Fruit fly (Drosophila melanogaster) whole organism, adult: ENCODE data around the gene RpL22.

Experiments used
- CG11617 ChIP-seq: fragments of 200-800 bp; sonication (Bioruptor generic); optimal IDR thresholded peaks from 2 replicates; lab custom pipeline; 2017; ENCODE audit warnings: mild to moderate bottlenecking, missing biosample characterization, missing genetic modification reagents, missing genetic modification characterization
- CG12768 ChIP-seq: fragments of 200-800 bp; sonication (Bioruptor generic); optimal IDR thresholded peaks from 2 replicates; lab custom pipeline; 2017; ENCODE audit warnings: missing biosample characterization, missing genetic modification characterization, mild to moderate bottlenecking, moderate library complexity, missing genetic modification reagents
- CG14711 ChIP-seq: fragments of 200-800 bp; sonication (Bioruptor generic); optimal IDR thresholded peaks from 2 replicates; lab custom pipeline; 2018; ENCODE audit warnings: missing biosample characterization, mild to moderate bottlenecking, missing genetic modification characterization, moderate library complexity
- CG1620 ChIP-seq: fragments of 200-800 bp; sonication (Bioruptor generic); optimal IDR thresholded peaks from 2 replicates; lab custom pipeline; 2016; ENCODE audit warnings: missing biosample characterization, missing genetic modification characterization
- CG7045 ChIP-seq: fragments of 200-800 bp; sonication (Bioruptor generic); optimal IDR thresholded peaks from 2 replicates; lab custom pipeline; 2017; ENCODE audit warnings: missing biosample characterization, mild to moderate bottlenecking, missing genetic modification characterization
- Clk ChIP-seq: fragments of 200-800 bp; sonication (Bioruptor generic); optimal IDR thresholded peaks from 2 replicates; lab custom pipeline; 2017; ENCODE audit warnings: missing biosample characterization, missing genetic modification characterization
- Crg-1 ChIP-seq: fragments of 200-800 bp; sonication (Bioruptor generic); optimal IDR thresholded peaks from 2 replicates; lab custom pipeline; 2016; ENCODE audit warnings: missing biosample characterization, missing genetic modification characterization
- bab1 ChIP-seq: fragments of 200-800 bp; sonication (Bioruptor generic); optimal IDR thresholded peaks from 3 replicates; lab custom pipeline; 2019; ENCODE audit warnings: missing biosample characterization, mild to moderate bottlenecking, missing genetic modification characterization, moderate library complexity
- cic ChIP-seq: fragments of 200-800 bp; sonication (Bioruptor generic); optimal IDR thresholded peaks from 2 replicates; lab custom pipeline; 2017; ENCODE audit warnings: missing biosample characterization, mild to moderate bottlenecking, missing genetic modification characterization, moderate library complexity
- kay ChIP-seq: fragments of 200-800 bp; sonication (Bioruptor generic); peaks from one replicate; lab custom pipeline; 2016; ENCODE audit warnings: missing biosample characterization, missing genetic modification characterization, borderline replicate concordance
- ovo ChIP-seq: fragments of 200-800 bp; sonication (Bioruptor generic); optimal IDR thresholded peaks from 2 replicates; lab custom pipeline; 2016; ENCODE audit warnings: missing biosample characterization, missing genetic modification characterization
- pad ChIP-seq: fragments of 200-800 bp; sonication (Bioruptor generic); optimal IDR thresholded peaks from 3 replicates; lab custom pipeline; 2017; ENCODE audit warnings: missing biosample characterization, missing genetic modification characterization, mild to moderate bottlenecking, moderate library complexity, missing genetic modification reagents
- tj ChIP-seq: fragments of 200-800 bp; sonication (Bioruptor generic); optimal IDR thresholded peaks from 3 replicates; lab custom pipeline; 2017; ENCODE audit warnings: missing biosample characterization, mild to moderate bottlenecking, missing genetic modification characterization, moderate library complexity
- toe ChIP-seq: fragments of 200-800 bp; sonication (Bioruptor generic); optimal IDR thresholded peaks from 2 replicates; lab custom pipeline; 2016; ENCODE audit warnings: missing biosample characterization, missing genetic modification characterization

dm6 chrX:767928-768327, 3.0 kb upstream of the RpL22 start:
- no peak for TF ChIP-seq CG14711 (tag; lab: Kevin White, UChicago)
- TF ChIP-seq pad (GFP tag; lab: Kevin White, UChicago): no peak
- TF ChIP-seq kay (GFP tag; lab: Kevin White, UChicago): no peak
- TF ChIP-seq cic (GFP tag; lab: Kevin White, UChicago): no peak
- no peak for TF ChIP-seq Crg-1 (GFP tag; lab: Kevin White, UChicago)
- no peak for TF ChIP-seq toe (GFP tag; lab: Kevin White, UChicago)
- TF ChIP-seq tj: no peak
- no peak for TF ChIP-seq ovo
- no peak for TF ChIP-seq bab1 (GFP tag; lab: Kevin White, UChicago)
- no peak for TF ChIP-seq CG12768 (GFP tag; lab: Kevin White, UChicago)
- no peak for TF ChIP-seq CG11617 (GFP tag; lab: Kevin White, UChicago)
- TF ChIP-seq Clk (GFP tag; lab: Kevin White, UChicago): no peak
- no peak for TF ChIP-seq CG7045
- no peak for TF ChIP-seq CG1620 (GFP tag; lab: Kevin White, UChicago)
